Worm (Caenorhabditis elegans) whole organism, L1 larva: ENCODE measurements around the gene C34F6.11.

Experiments
- C04F5.9 ChIP-seq: sonication (generic microtip); optimal IDR thresholded peaks from 2 replicates; lab custom pipeline; 2016; ENCODE audit warnings: missing genetic modification characterization, missing compliant biosample characterization
- Y116A8C.19 ChIP-seq: sonication (generic microtip); optimal IDR thresholded peaks from 2 replicates; lab custom pipeline; 2016; ENCODE audit warnings: missing compliant biosample characterization, missing genetic modification characterization, borderline replicate concordance
- aly-2 ChIP-seq: fragments of 150-350 bp; optimal IDR thresholded peaks from 2 replicates; lab custom pipeline; 2014; ENCODE audit warnings: missing biosample characterization, missing genetic modification characterization
- ama-1 ChIP-seq: fragments of 150-350 bp; optimal IDR thresholded peaks from 2 replicates; lab custom pipeline; 2014
- blmp-1 ChIP-seq: fragments of 150-350 bp; optimal IDR thresholded peaks from 2 replicates; lab custom pipeline; 2014; ENCODE audit warnings: missing biosample characterization, missing genetic modification characterization
- ces-1 ChIP-seq: fragments of 150-350 bp; optimal IDR thresholded peaks from 2 replicates; lab custom pipeline; 2014; ENCODE audit warnings: missing biosample characterization, missing genetic modification reagents, missing genetic modification characterization
- dpl-1 ChIP-seq, 3 experiments: fragments of 150-350 bp in 2 of 3; sonication (generic microtip) in 1 of 3; optimal IDR thresholded peaks; 2 replicates each; lab custom pipeline; 2014 to 2017; ENCODE audit warnings: missing biosample characterization in 3 of 3, missing genetic modification characterization in 3 of 3, missing genetic modification reagents in 3 of 3
- dsc-1 ChIP-seq: sonication (generic microtip); optimal IDR thresholded peaks from 2 replicates; lab custom pipeline; 2016; ENCODE audit warnings: mild to moderate bottlenecking, missing genetic modification characterization, missing compliant biosample characterization
- efl-1 ChIP-seq, 4 experiments: fragments of 150-350 bp; optimal IDR thresholded peaks in 3 of 4; peaks in 1 of 4; 1 replicate in 1 of 4; 2 replicates in 3 of 4; lab custom pipeline; 2014; ENCODE audit warnings: missing biosample characterization in 2 of 4, missing genetic modification characterization in 2 of 4, missing genetic modification reagents in 2 of 4
- elt-3 ChIP-seq, 6 experiments: fragments of 150-350 bp in 1 of 6; sonication (generic microtip); optimal IDR thresholded peaks; 2 replicates each; lab custom pipeline; 2017 to 2018; ENCODE audit warnings: missing biosample characterization in 6 of 6, missing genetic modification characterization in 6 of 6, inconsistent platforms in 1 of 6
- fkh-8 ChIP-seq: sonication (generic microtip); optimal IDR thresholded peaks from 2 replicates; lab custom pipeline; 2016; ENCODE audit warnings: mild to moderate bottlenecking, missing genetic modification characterization, missing compliant biosample characterization
- grh-1 ChIP-seq: fragments of 200-800 bp; sonication (Bioruptor generic); IDR thresholded peaks from 2 replicates; pipeline ENCODE4 v1.3.6; 2022; ENCODE audit warnings: missing genetic modification reagents, missing genetic modification characterization, missing compliant biosample characterization
- hlh-17 ChIP-seq: fragments of 200-800 bp; sonication (Bioruptor generic); optimal IDR thresholded peaks from 2 replicates; lab custom pipeline; 2018; ENCODE audit warnings: missing genetic modification characterization, mild to moderate bottlenecking, missing compliant biosample characterization, moderate library complexity, borderline replicate concordance
- isw-1 ChIP-seq: fragments of 200-800 bp; sonication (Bioruptor generic); IDR thresholded peaks from 2 replicates; pipeline ENCODE4 v1.3.6; 2022; ENCODE audit warnings: missing genetic modification characterization, missing compliant biosample characterization
- lin-13 ChIP-seq: fragments of 150-350 bp; optimal IDR thresholded peaks from 2 replicates; lab custom pipeline; 2014; ENCODE audit warnings: missing biosample characterization, missing genetic modification reagents, missing genetic modification characterization
- lin-14 ChIP-seq: fragments of 200-800 bp; sonication (Bioruptor generic); optimal IDR thresholded peaks from 2 replicates; lab custom pipeline; 2018; ENCODE audit warnings: mild to moderate bottlenecking, missing genetic modification characterization, moderate library complexity, missing compliant biosample characterization
- lin-15B ChIP-seq: fragments of 150-350 bp; sonication (generic microtip); optimal IDR thresholded peaks from 3 replicates; lab custom pipeline; 2014; ENCODE audit warnings: missing biosample characterization, missing genetic modification characterization
- lin-35 ChIP-seq, 2 experiments: fragments of 150-350 bp; optimal IDR thresholded peaks; 2 replicates each; lab custom pipeline; 2014; ENCODE audit warnings: missing biosample characterization in 2 of 2, missing genetic modification characterization in 2 of 2, missing genetic modification reagents in 2 of 2
- lsy-2 ChIP-seq, 2 experiments: fragments of 150-350 bp; optimal IDR thresholded peaks; 2 replicates each; lab custom pipeline; 2014; ENCODE audit warnings: missing biosample characterization in 2 of 2, missing genetic modification characterization in 2 of 2
- nhr-20 ChIP-seq: sonication (generic microtip); optimal IDR thresholded peaks from 2 replicates; lab custom pipeline; 2016; ENCODE audit warnings: mild to moderate bottlenecking, missing genetic modification characterization, missing compliant biosample characterization
- nhr-237 ChIP-seq: fragments of 150-350 bp; optimal IDR thresholded peaks from 2 replicates; lab custom pipeline; 2014; ENCODE audit warnings: missing biosample characterization, missing genetic modification characterization
- nhr-47 ChIP-seq: sonication (generic microtip); optimal IDR thresholded peaks from 2 replicates; lab custom pipeline; 2016; ENCODE audit warnings: mild to moderate bottlenecking, missing genetic modification characterization, moderate library complexity, missing compliant biosample characterization
- nhr-71 ChIP-seq: sonication (generic microtip); optimal IDR thresholded peaks from 2 replicates; lab custom pipeline; 2016; ENCODE audit warnings: mild to moderate bottlenecking, missing genetic modification characterization, moderate library complexity, missing compliant biosample characterization
- nhr-76 ChIP-seq: sonication (generic microtip); optimal IDR thresholded peaks from 2 replicates; lab custom pipeline; 2017; ENCODE audit warnings: missing biosample characterization, missing genetic modification characterization
- nhr-84 ChIP-seq: sonication (generic microtip); optimal IDR thresholded peaks from 2 replicates; lab custom pipeline; 2017; ENCODE audit warnings: missing biosample characterization, missing genetic modification characterization
- nhr-85 ChIP-seq: sonication (generic microtip); peaks from one replicate; lab custom pipeline; 2016; ENCODE audit warnings: missing genetic modification characterization, inconsistent platforms, missing compliant biosample characterization
- nhr-90 ChIP-seq: sonication (generic microtip); optimal IDR thresholded peaks from 2 replicates; lab custom pipeline; 2016; ENCODE audit warnings: mild to moderate bottlenecking, missing genetic modification characterization, missing compliant biosample characterization; ENCODE audit not compliant: poor library complexity
- pax-3 ChIP-seq: fragments of 200-800 bp; sonication (Bioruptor generic); optimal IDR thresholded peaks from 2 replicates; lab custom pipeline; 2018; ENCODE audit warnings: mild to moderate bottlenecking, missing genetic modification characterization, moderate library complexity, missing compliant biosample characterization
- snu-23 ChIP-seq: sonication (generic microtip); optimal IDR thresholded peaks from 2 replicates; lab custom pipeline; 2016; ENCODE audit warnings: missing genetic modification characterization, missing compliant biosample characterization
- sox-4 ChIP-seq: sonication (generic microtip); optimal IDR thresholded peaks from 2 replicates; lab custom pipeline; 2016; ENCODE audit warnings: missing genetic modification characterization, missing compliant biosample characterization
- sup-37 ChIP-seq: fragments of 200-800 bp; sonication (Bioruptor generic); optimal IDR thresholded peaks from 2 replicates; lab custom pipeline; 2018; ENCODE audit warnings: mild to moderate bottlenecking, missing genetic modification characterization, missing compliant biosample characterization
- tbx-2 ChIP-seq: sonication (generic microtip); optimal IDR thresholded peaks from 2 replicates; lab custom pipeline; 2016; ENCODE audit warnings: missing genetic modification characterization, missing compliant biosample characterization
- unc-30 ChIP-seq: sonication (generic microtip); optimal IDR thresholded peaks from 2 replicates; lab custom pipeline; 2017; ENCODE audit warnings: missing biosample characterization, missing genetic modification characterization
- unc-62 ChIP-seq: fragments of 150-350 bp; optimal IDR thresholded peaks from 2 replicates; lab custom pipeline; 2014; ENCODE audit warnings: missing biosample characterization, missing genetic modification reagents, missing genetic modification characterization
- unc-86 ChIP-seq: sonication (generic microtip); optimal IDR thresholded peaks from 2 replicates; lab custom pipeline; 2016; ENCODE audit warnings: missing genetic modification characterization, missing compliant biosample characterization
- unc-98 ChIP-seq: fragments of 200-800 bp; sonication (Bioruptor generic); IDR thresholded peaks from 2 replicates; pipeline ENCODE4 v1.3.6; 2022; ENCODE audit warnings: missing genetic modification characterization, missing compliant biosample characterization
- vab-15 ChIP-seq: sonication (generic microtip); optimal IDR thresholded peaks from 2 replicates; lab custom pipeline; 2017; ENCODE audit warnings: missing genotype, mild to moderate bottlenecking, missing genetic modification characterization, missing compliant biosample characterization
- zag-1 ChIP-seq: fragments of 150-350 bp; optimal IDR thresholded peaks from 2 replicates; lab custom pipeline; 2014; ENCODE audit warnings: missing biosample characterization, missing genetic modification characterization
- zip-4 ChIP-seq: fragments of 200-800 bp; sonication (Bioruptor generic); optimal IDR thresholded peaks from 2 replicates; lab custom pipeline; 2018; ENCODE audit warnings: mild to moderate bottlenecking, missing genetic modification characterization, moderate library complexity, missing compliant biosample characterization
- ztf-4 ChIP-seq: fragments of 150-350 bp; optimal IDR thresholded peaks from 2 replicates; lab custom pipeline; 2014; ENCODE audit warnings: missing biosample characterization, missing genetic modification characterization

C34F6.11 gene

DNA sequence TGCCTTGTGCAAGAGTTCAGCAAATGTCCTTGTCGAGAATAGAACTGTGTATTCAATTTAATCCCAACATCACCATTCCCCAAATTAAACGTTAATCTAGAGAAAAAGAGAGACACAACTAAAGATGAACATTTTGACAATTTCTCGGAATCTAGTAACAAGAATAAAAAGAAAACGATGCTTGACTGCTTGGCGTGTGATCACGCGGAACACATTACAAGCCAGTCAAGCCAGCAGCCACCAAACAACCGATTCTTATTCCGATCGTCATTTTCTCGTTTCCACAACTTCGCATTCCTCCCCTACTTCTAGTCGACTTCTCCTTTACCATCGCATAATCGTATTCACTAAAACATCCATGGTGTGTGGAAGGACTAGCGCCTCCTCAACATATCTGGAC, 45.7 kb upstream of the C34F6.11 start:
- TF ChIP-seq lin-14 (peak; percentile 13), efl-1 (optimal IDR thresholded peaks at IDR 0.05; lab: Kevin White, UChicago) (no peak), efl-1 (GFP tag; optimal IDR thresholded peaks at IDR 0.05 in 1 of 2; lab: Kevin White, UChicago) (peak in 1 of 2 experiments; percentile 55), blmp-1 (tag; lab: Kevin White, UChicago) (peak; percentile 60), lsy-2 (tag; optimal IDR thresholded peaks at IDR 0.05; lab: Kevin White, UChicago) (no peak), fkh-8 (peak; percentile 4)

DNA sequence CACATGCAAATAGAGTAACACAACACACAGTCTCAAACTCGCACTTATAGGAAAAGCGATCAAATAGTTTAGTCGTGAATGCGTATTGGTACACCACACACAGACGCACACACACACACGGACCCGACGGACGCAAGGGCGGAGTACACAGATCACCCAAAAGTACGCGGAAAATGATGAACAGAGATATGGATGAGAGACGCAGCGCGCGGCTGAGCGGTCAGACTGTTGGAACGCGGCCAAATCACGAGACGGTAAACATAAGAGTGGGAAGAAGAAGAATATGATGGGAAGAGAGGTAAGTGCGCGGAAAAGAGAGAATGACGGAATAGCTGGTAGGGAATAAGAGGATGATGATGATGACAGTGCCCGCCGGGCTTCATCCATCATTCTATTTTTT, 44.4 kb upstream of the C34F6.11 start:
- TF ChIP-seq nhr-76 (tag; lab: Kevin White, UChicago) (no peak), sox-4 (tag; lab: Kevin White, UChicago) (no peak), vab-15 (tag; lab: Kevin White, UChicago) (no peak), dpl-1 (GFP tag; optimal IDR thresholded peaks at IDR 0.05; lab: Kevin White, UChicago) (no peak), pax-3 (no peak), lin-15B (no peak), unc-30 (no peak), ztf-4 (tag; lab: Kevin White, UChicago) (peak; percentile 11), blmp-1 (tag; lab: Kevin White, UChicago) (peak; percentile 78), nhr-71 (tag; lab: Kevin White, UChicago) (peak; percentile 48), unc-98 (GFP tag; lab: Robert Waterston, UW) (no peak), nhr-47 (tag; lab: Kevin White, UChicago) (peak; percentile 19), lin-13 (GFP tag; lab: Kevin White, UChicago) (no peak), grh-1 (GFP tag; lab: Robert Waterston, UW) (no peak), nhr-85 (tag; lab: Kevin White, UChicago) (peak; percentile 61), ama-1 (no peak), lin-35 (GFP tag; optimal IDR thresholded peaks at IDR 0.05; lab: Kevin White, UChicago) (no peak), zag-1 (tag; lab: Kevin White, UChicago) (no peak), ces-1 (no peak), zip-4 (GFP tag; lab: Kevin White, UChicago) (no peak), nhr-20 (peak; percentile 21), dsc-1 (tag; lab: Kevin White, UChicago) (no peak), unc-86 (no peak), unc-62 (no peak), sup-37 (GFP tag; lab: Kevin White, UChicago) (no peak), elt-3 (tag; optimal IDR thresholded peaks at IDR 0.05; lab: Kevin White, UChicago) (no peak), Y116A8C.19 (tag; lab: Kevin White, UChicago) (no peak), aly-2 (tag; lab: Kevin White, UChicago) (no peak), nhr-90 (tag; lab: Kevin White, UChicago) (no peak), lin-14 (peak; percentile 41), nhr-84 (tag; lab: Kevin White, UChicago) (no peak), nhr-237 (tag; lab: Kevin White, UChicago) (no peak), snu-23 (GFP tag; lab: Kevin White, UChicago) (peak; percentile 3), C04F5.9 (no peak), tbx-2 (no peak)

DNA sequence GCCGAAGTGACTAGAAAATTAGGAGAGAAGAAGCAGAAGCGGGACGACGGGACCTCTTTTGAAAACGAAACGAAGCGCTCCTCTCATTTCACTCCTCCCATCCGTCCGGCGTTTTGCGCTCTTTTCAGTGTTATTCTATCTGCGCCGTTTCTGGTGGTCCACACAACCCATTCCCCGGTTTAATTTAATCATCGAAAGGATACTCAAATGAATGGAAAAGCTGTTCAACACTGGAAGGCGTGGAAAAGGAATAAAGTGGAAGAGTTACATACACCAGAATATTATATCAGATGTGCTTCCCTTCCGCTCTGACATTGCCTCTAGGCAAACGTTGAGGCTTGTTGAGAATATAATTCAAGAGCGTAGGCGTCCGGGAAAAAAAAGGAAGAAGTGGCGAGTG, 41.3 kb upstream of the C34F6.11 start:
- TF ChIP-seq unc-86 = peak; percentile 18
- TF ChIP-seq lin-14 = peak; percentile 33
- TF ChIP-seq hlh-17 (GFP tag; lab: Kevin White, UChicago) = no peak
- no peak for TF ChIP-seq isw-1 (GFP tag; lab: Robert Waterston, UW)
